Fruit fly (Drosophila melanogaster) whole organism, embryonic: Measurements from ENCODE around the gene CG31525.

Experiments
- CG11696 ChIP-seq: fragments of 200-800 bp; sonication (Bioruptor generic); IDR thresholded peaks from 2 replicates; pipeline ENCODE4 v1.3.6; 2022; ENCODE audit warnings: missing biosample characterization, missing genetic modification characterization
- CG12744 ChIP-seq: fragments of 200-800 bp; sonication (Bioruptor generic); optimal IDR thresholded peaks from 2 replicates; lab custom pipeline; 2016; ENCODE audit warnings: missing biosample characterization, missing genetic modification characterization
- CG13894 ChIP-seq: fragments of 200-800 bp; sonication (Bioruptor generic); optimal IDR thresholded peaks from 3 replicates; lab custom pipeline; 2018; ENCODE audit warnings: missing biosample characterization, mild to moderate bottlenecking, missing genetic modification characterization, moderate library complexity
- CG14667 ChIP-seq: fragments of 200-800 bp; sonication (Bioruptor generic); IDR thresholded peaks from 2 replicates; pipeline ENCODE4 v1.3.6; 2022; ENCODE audit warnings: missing biosample characterization, missing genetic modification characterization
- CG1529 ChIP-seq: fragments of 200-800 bp; sonication (Bioruptor generic); optimal IDR thresholded peaks from 3 replicates; lab custom pipeline; 2018; ENCODE audit warnings: missing biosample characterization, missing genetic modification characterization
- CG1647 ChIP-seq: fragments of 200-800 bp; sonication (Bioruptor generic); optimal IDR thresholded peaks from 3 replicates; lab custom pipeline; 2016; ENCODE audit warnings: missing biosample characterization, missing genetic modification characterization
- CG18619 ChIP-seq: fragments of 200-800 bp; sonication (Bioruptor generic); optimal IDR thresholded peaks from 3 replicates; lab custom pipeline; 2017; ENCODE audit warnings: missing biosample characterization, mild to moderate bottlenecking, missing genetic modification characterization
- CG32772 ChIP-seq: fragments of 200-800 bp; sonication (Bioruptor generic); IDR thresholded peaks from 2 replicates; pipeline ENCODE4 v1.3.6; 2022; ENCODE audit warnings: missing biosample characterization, missing genetic modification characterization
- CG3407 ChIP-seq: fragments of 200-800 bp; sonication (Bioruptor generic); optimal IDR thresholded peaks from 2 replicates; lab custom pipeline; 2018; ENCODE audit warnings: missing biosample characterization, mild to moderate bottlenecking, missing genetic modification characterization
- CG34376 ChIP-seq: fragments of 200-800 bp; sonication (Bioruptor generic); optimal IDR thresholded peaks from 2 replicates; lab custom pipeline; 2018; ENCODE audit warnings: missing biosample characterization, mild to moderate bottlenecking, missing genetic modification characterization
- CG3995 ChIP-seq: fragments of 200-800 bp; sonication (Bioruptor generic); optimal IDR thresholded peaks from 3 replicates; lab custom pipeline; 2016; ENCODE audit warnings: missing biosample characterization, missing genetic modification characterization
- CG42726 ChIP-seq: fragments of 200-800 bp; sonication (Bioruptor generic); IDR thresholded peaks from 2 replicates; pipeline ENCODE4 v1.3.6; 2022; ENCODE audit warnings: missing biosample characterization, missing genetic modification characterization; ENCODE audit not compliant: partially characterized antibody
- CG4360 ChIP-seq: fragments of 200-800 bp; sonication (Bioruptor generic); IDR thresholded peaks from 2 replicates; pipeline ENCODE4 v1.3.6; 2022; ENCODE audit warnings: missing biosample characterization, missing genetic modification characterization
- CG4820 ChIP-seq: fragments of 200-800 bp; sonication (Bioruptor generic); optimal IDR thresholded peaks from 3 replicates; lab custom pipeline; 2016; ENCODE audit warnings: missing biosample characterization, missing genetic modification characterization
- Chrac-16 ChIP-seq: fragments of 200-800 bp; sonication (Bioruptor generic); optimal IDR thresholded peaks from 3 replicates; lab custom pipeline; 2016; ENCODE audit warnings: missing biosample characterization, missing genetic modification characterization
- CrebB ChIP-seq: fragments of 200-800 bp; sonication (Bioruptor generic); optimal IDR thresholded peaks from 3 replicates; lab custom pipeline; 2018; ENCODE audit warnings: missing biosample characterization, mild to moderate bottlenecking, missing genetic modification characterization
- D19A ChIP-seq: fragments of 200-800 bp; optimal IDR thresholded peaks from 3 replicates; lab custom pipeline; 2019; ENCODE audit warnings: missing biosample characterization, mild to moderate bottlenecking, missing genetic modification characterization, moderate library complexity
- Dad ChIP-seq: fragments of 200-800 bp; sonication (Bioruptor generic); optimal IDR thresholded peaks from 3 replicates; lab custom pipeline; 2016; ENCODE audit warnings: missing biosample characterization, missing genetic modification characterization
- Dip3 ChIP-seq: fragments of 200-800 bp; sonication (Bioruptor generic); optimal IDR thresholded peaks from 3 replicates; lab custom pipeline; 2016; ENCODE audit warnings: missing biosample characterization, missing genetic modification characterization
- Dll ChIP-seq: fragments of 200-800 bp; sonication (Bioruptor generic); IDR thresholded peaks from 4 replicates; pipeline ENCODE4 v1.3.6; 2022; ENCODE audit warnings: missing biosample characterization, missing genetic modification characterization; ENCODE audit not compliant: partially characterized antibody
- HLHmδ ChIP-seq: fragments of 200-800 bp; sonication (Bioruptor generic); optimal IDR thresholded peaks from 2 replicates; lab custom pipeline; 2018; ENCODE audit warnings: missing biosample characterization, mild to moderate bottlenecking, missing genetic modification characterization, moderate library complexity
- Hand ChIP-seq: fragments of 200-800 bp; sonication (Bioruptor generic); optimal IDR thresholded peaks from 2 replicates; lab custom pipeline; 2017; ENCODE audit warnings: mild to moderate bottlenecking, missing biosample characterization, missing genetic modification reagents, missing genetic modification characterization
- Hey ChIP-seq: fragments of 200-800 bp; sonication (Bioruptor generic); optimal IDR thresholded peaks from 3 replicates; lab custom pipeline; 2018; ENCODE audit warnings: missing biosample characterization, mild to moderate bottlenecking, missing genetic modification characterization
- Hr78 ChIP-seq, 2 experiments: fragments of 200-800 bp in 1 of 2; fragments of >200 bp in 1 of 2; sonication (Bioruptor generic) in 1 of 2; optimal IDR thresholded peaks; 2 replicates each; lab custom pipeline; 2017 to 2019; ENCODE audit warnings: missing biosample characterization in 2 of 2, missing genetic modification characterization in 2 of 2, mild to moderate bottlenecking in 1 of 2, moderate library complexity in 1 of 2
- Lpt ChIP-seq: fragments of >200 bp; optimal IDR thresholded peaks from 2 replicates; lab custom pipeline; 2018; ENCODE audit warnings: missing biosample characterization, missing genetic modification characterization
- MESR4 ChIP-seq: fragments of 200-800 bp; sonication (Bioruptor generic); optimal IDR thresholded peaks from 2 replicates; lab custom pipeline; 2018; ENCODE audit warnings: missing biosample characterization, mild to moderate bottlenecking, missing genetic modification characterization, moderate library complexity
- MTF-1 ChIP-seq: fragments of 200-800 bp; sonication (Bioruptor generic); optimal IDR thresholded peaks from 2 replicates; lab custom pipeline; 2018; ENCODE audit warnings: missing biosample characterization, mild to moderate bottlenecking, missing genetic modification characterization, borderline replicate concordance
- Meics ChIP-seq: fragments of 200-800 bp; sonication (Bioruptor generic); optimal IDR thresholded peaks from 2 replicates; lab custom pipeline; 2017; ENCODE audit warnings: missing biosample characterization, mild to moderate bottlenecking, missing genetic modification characterization
- NC2α ChIP-seq: fragments of 200-800 bp; sonication (Bioruptor generic); optimal IDR thresholded peaks from 2 replicates; lab custom pipeline; 2016; ENCODE audit warnings: missing biosample characterization, missing genetic modification characterization
- Neu2 ChIP-seq: fragments of 200-800 bp; sonication (Bioruptor generic); optimal IDR thresholded peaks from 3 replicates; lab custom pipeline; 2016; ENCODE audit warnings: missing biosample characterization, missing genetic modification characterization, borderline replicate concordance
- Ssrp ChIP-seq: fragments of 200-800 bp; sonication (Bioruptor generic); optimal IDR thresholded peaks from 2 replicates; lab custom pipeline; 2018; ENCODE audit warnings: missing biosample characterization, mild to moderate bottlenecking, missing genetic modification characterization, moderate library complexity
- Tbp ChIP-seq: fragments of >200 bp; optimal IDR thresholded peaks from 2 replicates; lab custom pipeline; 2018; ENCODE audit warnings: missing biosample characterization, missing genetic modification characterization
- Xrp1 ChIP-seq: fragments of 200-800 bp; sonication (Bioruptor generic); IDR thresholded peaks from 2 replicates; pipeline ENCODE4 v1.3.6; 2022; ENCODE audit warnings: missing biosample characterization, missing genetic modification characterization
- ase ChIP-seq: fragments of 200-800 bp; sonication (Bioruptor generic); IDR thresholded peaks from 3 replicates; pipeline ENCODE4 v1.3.6; 2022; ENCODE audit warnings: missing biosample characterization, missing genetic modification characterization
- btn ChIP-seq: fragments of 200-800 bp; sonication (Bioruptor generic); optimal IDR thresholded peaks from 2 replicates; lab custom pipeline; 2016; ENCODE audit warnings: missing biosample characterization, missing genetic modification characterization
- cwo ChIP-seq: fragments of 200-800 bp; sonication (Bioruptor generic); optimal IDR thresholded peaks from 3 replicates; lab custom pipeline; 2017; ENCODE audit warnings: missing biosample characterization, missing genetic modification characterization, mild to moderate bottlenecking, moderate library complexity, missing genetic modification reagents
- hth ChIP-seq: fragments of >200 bp; optimal IDR thresholded peaks from 2 replicates; lab custom pipeline; 2017; ENCODE audit warnings: inconsistent platforms
- mam ChIP-seq: fragments of 200-800 bp; sonication (Bioruptor generic); optimal IDR thresholded peaks from 3 replicates; lab custom pipeline; 2016; ENCODE audit warnings: missing biosample characterization, missing genetic modification characterization
- odd ChIP-seq: fragments of 200-800 bp; sonication (Bioruptor generic); optimal IDR thresholded peaks from 2 replicates; lab custom pipeline; 2017; ENCODE audit warnings: missing biosample characterization, mild to moderate bottlenecking, missing genetic modification characterization
- onecut ChIP-seq: fragments of 200-800 bp; sonication (Bioruptor generic); IDR thresholded peaks from 2 replicates; pipeline ENCODE4 v1.3.6; 2022; ENCODE audit warnings: missing biosample characterization, missing genetic modification characterization
- pum ChIP-seq: fragments of 200-800 bp; sonication (Bioruptor generic); optimal IDR thresholded peaks from 2 replicates; lab custom pipeline; 2016; ENCODE audit warnings: missing biosample characterization, missing genetic modification characterization
- sens-2 ChIP-seq: fragments of 200-800 bp; sonication (Bioruptor generic); IDR thresholded peaks from 2 replicates; pipeline ENCODE4 v1.3.6; 2022; ENCODE audit warnings: missing biosample characterization, missing genetic modification characterization
- shn ChIP-seq: fragments of 200-800 bp; sonication (Bioruptor generic); optimal IDR thresholded peaks from 3 replicates; lab custom pipeline; 2016; ENCODE audit warnings: missing biosample characterization, missing genetic modification characterization
- sim ChIP-seq: fragments of 200-800 bp; sonication (Bioruptor generic); IDR thresholded peaks from 2 replicates; pipeline ENCODE4 v1.3.6; 2022; ENCODE audit warnings: missing biosample characterization, missing genetic modification characterization
- sug ChIP-seq: fragments of 200-800 bp; optimal IDR thresholded peaks from 2 replicates; lab custom pipeline; 2019; ENCODE audit warnings: missing biosample characterization, mild to moderate bottlenecking, missing genetic modification characterization, moderate library complexity
- tgo ChIP-seq: fragments of 200-800 bp; sonication (Bioruptor generic); IDR thresholded peaks from 3 replicates; pipeline ENCODE4 v1.3.6; 2022; ENCODE audit warnings: missing biosample characterization, missing genetic modification characterization
- tio ChIP-seq: fragments of 200-800 bp; sonication (Bioruptor generic); optimal IDR thresholded peaks from 2 replicates; lab custom pipeline; 2017; ENCODE audit warnings: missing biosample characterization, missing genetic modification characterization, inconsistent platforms
- tx ChIP-seq: fragments of 200-800 bp; sonication (Bioruptor generic); optimal IDR thresholded peaks from 2 replicates; lab custom pipeline; 2016; ENCODE audit warnings: missing biosample characterization, missing genetic modification characterization
- unc-4 ChIP-seq: fragments of 200-800 bp; sonication (Bioruptor generic); IDR thresholded peaks from 2 replicates; pipeline ENCODE4 v1.3.6; 2022; ENCODE audit warnings: missing biosample characterization, missing genetic modification characterization; ENCODE audit not compliant: partially characterized antibody
- wor ChIP-seq: fragments of 200-800 bp; sonication (Bioruptor generic); IDR thresholded peaks from 2 replicates; pipeline ENCODE4 v1.3.6; 2022; ENCODE audit warnings: missing biosample characterization, missing genetic modification characterization

Gene CG31525

DNA sequence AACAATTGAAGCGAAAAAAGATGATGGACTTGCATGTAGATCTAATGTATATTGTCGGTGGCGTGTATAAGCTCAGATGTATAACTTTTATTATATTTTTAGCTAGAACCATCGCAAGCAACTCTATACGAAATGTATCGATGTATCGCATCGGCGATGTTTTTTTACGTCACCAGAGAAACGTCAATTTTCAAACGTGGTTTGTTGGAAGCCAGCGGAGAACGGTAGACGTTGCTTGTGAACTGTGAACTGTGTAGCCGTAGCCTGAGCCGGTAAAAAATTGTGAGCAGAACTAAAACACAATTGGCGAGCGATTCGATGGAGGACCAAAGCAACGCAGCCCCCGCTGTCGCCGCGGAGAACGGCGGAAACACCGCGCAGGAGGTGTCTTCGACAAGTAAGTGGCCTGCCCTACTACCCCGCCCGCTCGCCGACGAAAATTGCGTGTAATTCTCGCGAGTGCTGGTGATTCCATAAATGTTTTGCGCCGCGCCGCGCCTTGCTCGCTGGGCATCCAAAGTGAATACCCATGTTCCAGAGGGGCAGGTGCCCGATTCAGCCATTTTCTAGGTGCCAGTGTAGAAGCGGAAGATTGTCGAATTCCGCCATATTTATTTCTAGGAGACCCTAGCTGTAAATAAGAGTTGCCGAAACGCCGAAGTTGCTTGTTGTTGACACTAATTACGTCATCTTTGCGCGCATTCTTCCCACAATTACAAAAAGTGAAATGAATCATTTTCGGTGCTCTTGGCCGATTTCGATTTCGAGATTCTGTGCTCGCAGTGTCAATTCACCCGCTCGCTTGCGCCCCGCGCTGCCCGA lies 23.7 kb upstream of the CG31525 start, which contains the start of gene lost (continued):
- TF ChIP-seq sim (no peak), CG32772 (0 out of 2 replicates have a peak, but pooled peaks have one; percentile 18), Dip3 (no peak), CG4360 (no peak), CG3995 (GFP tag; lab: Kevin White, UChicago) (peak; percentile 79), Xrp1 (no peak), D19A (peak; percentile 3), tgo (GFP tag; lab: Robert Waterston, UW) (no peak), sug (tag; lab: Kevin White, UChicago) (peak; percentile 53), odd (GFP tag; lab: Kevin White, UChicago) (no peak), Dad (GFP tag; lab: Kevin White, UChicago) (no peak), CG1647 (GFP tag; lab: Kevin White, UChicago) (no peak), Meics (GFP tag; lab: Kevin White, UChicago) (no peak), CG13894 (tag; lab: Kevin White, UChicago) (peak; percentile 61), CG4820 (no peak), ase (GFP tag; lab: Robert Waterston, UW) (no peak), Tbp (GFP tag; lab: Kevin White, UChicago) (no peak), btn (no peak), Hey (no peak), onecut (GFP tag; lab: Robert Waterston, UW) (no peak), CG18619 (no peak), CG34376 (GFP tag; lab: Kevin White, UChicago) (peak; percentile 34), Lpt (GFP tag; lab: Kevin White, UChicago) (no peak), Hand (GFP tag; lab: Kevin White, UChicago) (no peak), CG3407 (GFP tag; lab: Kevin White, UChicago) (no peak), cwo (GFP tag; lab: Kevin White, UChicago) (no peak), pum (GFP tag; lab: Kevin White, UChicago) (no peak), Hr78 (GFP tag; optimal IDR thresholded peaks at IDR 0.05; lab: Kevin White, UChicago) (peak in 1 of 2 experiments; percentile 51), CrebB (tag; lab: Kevin White, UChicago) (peak; percentile 21), shn (GFP tag; lab: Kevin White, UChicago) (peak; percentile 32), hth (lab: Kevin White, UChicago) (no peak), unc-4 (GFP tag; lab: Robert Waterston, UW) (peak; percentile 97), MTF-1 (GFP tag; lab: Kevin White, UChicago) (no peak), Chrac-16 (GFP tag; lab: Kevin White, UChicago) (no peak), tio (GFP tag; lab: Kevin White, UChicago) (no peak), mam (GFP tag; lab: Kevin White, UChicago) (peak; percentile 29), Dll (GFP tag; lab: Robert Waterston, UW) (peak; percentile 97), sens-2 (no peak), Ssrp (tag; lab: Kevin White, UChicago) (no peak), wor (GFP tag; lab: Robert Waterston, UW) (no peak), CG1529 (GFP tag; lab: Kevin White, UChicago) (no peak), HLHmδ (GFP tag; lab: Kevin White, UChicago) (peak; percentile 3), MESR4 (GFP tag; lab: Kevin White, UChicago) (peak; percentile 79), NC2α (no peak), CG11696 (GFP tag; lab: Robert Waterston, UW) (no peak), tx (GFP tag; lab: Kevin White, UChicago) (no peak), Neu2 (no peak), CG14667 (GFP tag; lab: Robert Waterston, UW) (no peak), CG42726 (GFP tag; lab: Robert Waterston, UW) (peak; percentile 99), CG12744 (GFP tag; lab: Kevin White, UChicago) (no peak)
